Worm (Caenorhabditis elegans): Measurements from ENCODE around the gene nlp-51.

ce11 chrII:11349892-11350291 lies 30.4 kb upstream of the nlp-51 start, which contains the start of gene dph-5:
- TF ChIP-seq fos-1 (tag; optimal IDR thresholded peaks at IDR 0.05) (no peak), lin-11 (tag; optimal IDR thresholded peaks at IDR 0.05) (no peak), zag-1 (tag; optimal IDR thresholded peaks at IDR 0.05) (no peak), nhr-237 (tag; optimal IDR thresholded peaks at IDR 0.05) (no peak), nhr-77 (tag; optimal IDR thresholded peaks at IDR 0.05) (no peak), unc-39 (tag; optimal IDR thresholded peaks at IDR 0.05) (no peak), egl-27 (tag; optimal IDR thresholded peaks at IDR 0.05) (no peak), Y55F3AM.14 (GFP tag; optimal IDR thresholded peaks at IDR 0.05) (no peak)

All from whole organism, L2 larva.